Worm (Caenorhabditis elegans): ENCODE results near the gene C07A4.3.
A peak's percentile ranks its signal among the peaks of the same experiment; 100 is the strongest.

The C07A4.3 gene

DNA sequence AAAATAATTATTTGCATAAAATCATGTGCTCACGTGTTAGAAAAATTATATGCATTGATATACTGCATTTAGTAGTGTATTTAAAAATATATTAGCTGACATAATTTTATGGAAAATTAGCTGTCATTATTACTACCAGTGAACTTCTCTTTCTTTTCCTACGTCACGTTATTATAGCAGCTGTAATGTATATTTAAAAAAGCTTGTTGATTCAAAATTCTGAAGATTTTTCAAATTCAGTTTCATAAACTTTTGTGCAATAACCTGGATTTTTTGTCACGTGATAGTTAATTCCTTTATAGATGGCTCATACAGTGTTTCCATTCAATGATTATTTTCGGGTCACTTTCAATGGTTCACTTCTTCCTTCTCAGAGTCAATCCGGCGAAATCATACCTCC, 37.7 kb downstream of the C07A4.3 start, which contains the start of gene F44A6.3:
Gene F44A6.3 (plus strand): TSS at position 301 of the 400 bp plus-strand sequence.
- TF ChIP-seq hlh-1 (tag; optimal IDR thresholded peaks at IDR 0.05): no peak
- no peak for TF ChIP-seq unc-62 (GFP tag; optimal IDR thresholded peaks at IDR 0.05)
- TF ChIP-seq unc-120 (tag; optimal IDR thresholded peaks at IDR 0.05; ENCODE audit: poor library complexity, severe bottlenecking): no peak
- no peak for TF ChIP-seq sem-2 (GFP tag; optimal IDR thresholded peaks at IDR 0.05)
- TF ChIP-seq mls-2 (tag; optimal IDR thresholded peaks at IDR 0.05): no peak
- TF ChIP-seq snpc-4 (tag; optimal IDR thresholded peaks at IDR 0.05): no peak
- no peak for TF ChIP-seq ceh-83 (GFP tag; optimal IDR thresholded peaks at IDR 0.05)
- TF ChIP-seq mab-5 (tag; optimal IDR thresholded peaks at IDR 0.05): no peak
- TF ChIP-seq cnd-1 (tag; optimal IDR thresholded peaks at IDR 0.05): no peak

DNA sequence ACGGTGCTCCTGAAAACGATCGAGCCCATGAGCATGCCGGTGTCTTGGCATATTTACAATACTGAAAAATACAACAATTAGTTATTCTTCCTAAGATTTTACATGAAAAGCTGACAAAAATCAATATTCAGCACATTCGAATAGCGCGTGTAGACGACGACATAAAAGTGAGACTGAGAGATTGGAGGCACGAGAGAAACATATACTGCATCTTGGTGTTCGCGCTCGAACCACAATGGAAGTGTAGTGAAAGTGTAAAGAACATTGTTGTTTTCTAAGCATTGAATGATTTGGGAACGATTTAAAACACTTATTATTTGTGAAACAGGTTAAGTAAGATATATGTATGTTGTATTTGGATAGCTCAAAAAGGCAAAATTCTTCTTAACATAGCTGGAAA, 40.6 kb downstream of the C07A4.3 start, which contains the start of gene F44A6.4:
Gene F44A6.4 (minus strand): TSS at position 67 of the 400 bp plus-strand sequence.
- TF ChIP-seq ces-1 (GFP tag; optimal IDR thresholded peaks at IDR 0.05) (peak; percentile 23), elt-1 (tag; optimal IDR thresholded peaks at IDR 0.05; ENCODE audit: borderline replicate concordance, insufficient read depth) (no peak), ham-2 (GFP tag; optimal IDR thresholded peaks at IDR 0.05) (no peak)

DNA sequence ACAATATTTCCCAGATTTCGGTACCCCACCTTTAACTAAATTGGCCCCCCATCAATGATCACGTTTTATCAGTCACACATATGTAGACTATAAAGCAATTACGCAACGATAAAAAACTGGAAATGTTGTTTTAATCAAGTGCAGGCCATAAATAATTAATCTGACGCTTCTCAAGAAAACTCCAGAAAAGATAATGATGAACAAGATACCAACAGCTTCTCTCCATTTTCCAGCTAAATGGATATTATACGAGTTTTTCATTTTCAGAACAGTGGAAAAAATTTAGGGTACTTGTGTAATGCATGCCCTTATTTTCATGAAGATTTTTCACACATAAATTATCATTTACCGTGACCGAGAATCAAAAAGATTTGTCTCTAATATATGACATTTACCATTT, 41.6 kb downstream of the C07A4.3 start:
- TF ChIP-seq tbx-8 (GFP tag; optimal IDR thresholded peaks at IDR 0.05) (no peak), ces-1 (GFP tag; optimal IDR thresholded peaks at IDR 0.05) (no peak), nhr-28 (tag; optimal IDR thresholded peaks at IDR 0.05) (no peak), elt-3 (tag; optimal IDR thresholded peaks at IDR 0.05) (no peak), bed-3 (GFP tag; optimal IDR thresholded peaks at IDR 0.05) (no peak), mls-2 (tag; optimal IDR thresholded peaks at IDR 0.05) (no peak), lin-32 (GFP tag; optimal IDR thresholded peaks at IDR 0.05) (no peak), ceh-83 (GFP tag; optimal IDR thresholded peaks at IDR 0.05) (no peak), mab-5 (tag; optimal IDR thresholded peaks at IDR 0.05) (no peak), elt-1 (tag; optimal IDR thresholded peaks at IDR 0.05; ENCODE audit: borderline replicate concordance, insufficient read depth) (no peak), nhr-2 (tag; optimal IDR thresholded peaks at IDR 0.05) (no peak), unc-120 (tag; optimal IDR thresholded peaks at IDR 0.05; ENCODE audit: poor library complexity, severe bottlenecking) (no peak), ham-2 (GFP tag; optimal IDR thresholded peaks at IDR 0.05) (no peak), nhr-12 (tag; optimal IDR thresholded peaks at IDR 0.05) (no peak)

DNA sequence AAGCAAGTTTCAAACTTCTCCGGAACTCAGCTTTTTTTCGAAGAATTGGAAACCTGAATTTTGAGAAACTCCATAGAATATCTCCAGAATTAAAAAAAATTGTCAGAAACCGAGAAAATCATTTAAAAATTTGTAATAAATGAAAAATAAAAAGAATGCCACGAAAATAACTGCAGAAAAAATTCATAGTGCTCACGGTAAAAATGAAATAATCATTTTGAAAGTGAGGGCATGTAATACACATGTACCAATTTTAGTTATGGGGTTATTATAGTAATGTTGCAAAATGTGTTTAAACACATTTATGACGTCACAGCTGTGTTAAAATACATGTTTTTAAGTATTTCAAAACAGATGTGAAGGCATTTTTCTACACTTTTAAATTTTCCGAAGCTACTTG, 42.1 kb downstream of the C07A4.3 start:
- TF ChIP-seq ceh-83 (GFP tag; optimal IDR thresholded peaks at IDR 0.05) (no peak), zip-8 (tag; optimal IDR thresholded peaks at IDR 0.05) (peak; percentile 30)

DNA sequence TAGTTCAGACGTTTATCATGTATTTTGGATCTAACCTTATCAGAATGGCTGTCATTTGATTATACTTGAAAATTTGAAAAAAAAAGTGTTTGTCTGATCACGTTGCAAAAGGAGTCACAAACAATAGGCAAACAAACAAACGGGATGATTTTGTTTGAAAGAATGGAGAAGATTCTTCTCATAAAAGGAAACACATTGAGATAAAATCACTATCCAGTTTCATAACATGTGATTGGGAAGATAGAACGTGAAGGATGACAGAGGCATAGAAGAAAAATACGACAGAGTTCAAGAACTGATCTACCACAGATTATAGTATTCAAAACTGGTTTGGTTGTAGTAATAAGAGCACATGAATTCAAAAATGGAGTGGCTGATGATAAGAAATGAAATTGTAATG, 44.0 kb downstream of the C07A4.3 start, which contains the start of gene F44A6.5:
Gene F44A6.5 (minus strand): TSS at position 151 of the 400 bp plus-strand sequence.
- no peak for TF ChIP-seq blmp-1 (tag; optimal IDR thresholded peaks at IDR 0.05)
- no peak for TF ChIP-seq bed-3 (GFP tag; optimal IDR thresholded peaks at IDR 0.05)

DNA sequence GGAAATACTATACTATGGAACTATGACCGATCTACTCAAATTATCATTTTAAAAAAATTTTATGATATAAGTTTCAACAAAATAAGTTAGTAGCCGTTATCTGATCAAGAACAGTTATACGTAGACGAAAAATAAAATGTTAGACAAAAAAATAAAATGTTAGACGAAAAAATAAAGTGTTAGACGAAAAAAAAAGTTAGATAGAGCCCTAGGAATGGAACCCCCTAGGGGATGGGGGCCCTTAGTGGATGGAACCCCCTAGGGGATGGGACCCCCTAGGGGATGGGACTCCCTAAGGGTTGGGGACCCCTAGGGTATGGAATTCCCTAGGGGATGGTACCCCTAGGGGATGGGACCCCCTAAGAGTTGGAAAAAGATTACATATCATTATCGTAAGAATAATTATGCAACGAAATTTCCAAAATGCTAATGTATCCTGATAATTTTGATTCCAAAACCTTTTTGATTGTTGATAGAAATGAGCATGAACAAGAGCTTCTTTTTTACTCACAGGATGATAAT, 44.5 kb downstream of the C07A4.3 start:
- TF ChIP-seq unc-62 (GFP tag; optimal IDR thresholded peaks at IDR 0.05) (no peak), ham-2 (GFP tag; optimal IDR thresholded peaks at IDR 0.05) (no peak), ceh-83 (GFP tag; optimal IDR thresholded peaks at IDR 0.05) (no peak), hlh-1 (tag; optimal IDR thresholded peaks at IDR 0.05) (no peak), ztf-11 (tag; optimal IDR thresholded peaks at IDR 0.05) (no peak), lsy-2 (tag; optimal IDR thresholded peaks at IDR 0.05) (no peak), M03D4.4 (tag; optimal IDR thresholded peaks at IDR 0.05) (no peak), nhr-12 (tag; optimal IDR thresholded peaks at IDR 0.05) (no peak), zip-8 (tag; optimal IDR thresholded peaks at IDR 0.05) (no peak)

Data from whole organism, mixed stage, embryonic.